Worm (Caenorhabditis elegans) whole organism, L3 larva: ENCODE data around the gene T23B7.3.

ENCODE experiments used
- aly-2 ChIP-seq: fragments of 150-350 bp; optimal IDR thresholded peaks from 2 replicates; lab custom pipeline; 2014; ENCODE audit warnings: missing biosample characterization, missing genetic modification characterization
- egl-27 ChIP-seq: sonication (generic microtip); optimal IDR thresholded peaks from 4 replicates; lab custom pipeline; 2017; ENCODE audit warnings: missing biosample characterization, missing genetic modification reagents, missing genetic modification characterization
- egl-5 ChIP-seq: fragments of 150-350 bp; optimal IDR thresholded peaks from 2 replicates; lab custom pipeline; 2017; ENCODE audit warnings: missing biosample characterization, missing genetic modification reagents, missing genetic modification characterization, inconsistent platforms
- fkh-10 ChIP-seq: sonication (generic microtip); optimal IDR thresholded peaks from 2 replicates; lab custom pipeline; 2017; ENCODE audit warnings: missing biosample characterization, missing genetic modification reagents, missing genetic modification characterization
- jun-1 ChIP-seq: fragments of 150-350 bp; optimal IDR thresholded peaks from 2 replicates; lab custom pipeline; 2014; ENCODE audit warnings: missing biosample characterization, missing genetic modification reagents, missing genetic modification characterization
- mdl-1 ChIP-seq: fragments of 150-350 bp; optimal IDR thresholded peaks from 2 replicates; lab custom pipeline; 2014; ENCODE audit warnings: missing biosample characterization, missing genetic modification characterization
- nhr-12 ChIP-seq: fragments of 150-350 bp; optimal IDR thresholded peaks from 2 replicates; lab custom pipeline; 2014; ENCODE audit warnings: missing biosample characterization, missing genetic modification characterization
- skn-1 ChIP-seq: fragments of 150-350 bp; optimal IDR thresholded peaks from 2 replicates; lab custom pipeline; 2014; ENCODE audit warnings: missing biosample characterization, missing genetic modification characterization

DNA sequence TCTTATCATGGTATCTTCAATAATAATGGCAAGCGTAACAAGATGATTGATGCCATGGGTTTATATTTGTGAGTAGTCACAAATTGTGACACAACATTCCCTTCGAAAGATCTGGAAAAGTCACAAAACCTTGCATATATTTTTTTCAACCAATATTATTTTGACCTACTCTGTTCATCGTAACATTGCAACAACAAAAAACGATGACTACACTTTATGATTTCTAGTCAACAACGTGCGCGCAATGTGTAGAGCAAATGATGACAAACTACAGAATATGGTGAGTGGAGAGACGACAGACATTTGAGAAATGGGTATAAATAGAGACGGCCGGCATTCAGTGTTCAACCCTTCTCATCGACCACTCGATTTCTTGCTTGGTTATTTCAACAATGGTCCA lies 31.7 kb downstream of the T23B7.3 start, which contains the start of gene gst-7:
- TF ChIP-seq jun-1 (tag; lab: Kevin White, UChicago) (no peak), fkh-10 (no peak), egl-27 (no peak), nhr-12 (tag; lab: Kevin White, UChicago) (no peak), mdl-1 (no peak), egl-5 (tag; lab: Kevin White, UChicago) (no peak), skn-1 (tag; lab: Kevin White, UChicago) (peak; percentile 96), aly-2 (tag; lab: Kevin White, UChicago) (no peak)
